Fruit fly (Drosophila melanogaster) S2 (cell line): Measurements from ENCODE around the gene not.

Source experiments
- CG8478 ChIP-seq: fragments of >200 bp; optimal IDR thresholded peaks from 2 replicates; lab custom pipeline; 2018
- CTCF ChIP-seq, 2 experiments: fragments of >200 bp; optimal IDR thresholded peaks; 2 replicates each; lab custom pipeline; 2018

The not gene

dm6 chr3L:18588387-18588786 lies 33.5 kb downstream of the not start, which contains the start of gene CG7271:
Gene CG7271 (plus strand): TSS chr3L:18588759.
- TF ChIP-seq CG8478 (lab: Kevin White, UChicago) (no peak), CTCF (optimal IDR thresholded peaks at IDR 0.05; lab: Kevin White, UChicago) (no peak)
